Fruit fly (Drosophila melanogaster) whole organism, pupa: ENCODE measurements around the gene corn.
A peak's percentile ranks its signal among the peaks of the same experiment; 100 is the strongest.

ENCODE experiments used
- CG10348 ChIP-seq: fragments of 200-800 bp; sonication (Bioruptor generic); IDR thresholded peaks from 2 replicates; pipeline ENCODE4 v1.3.6; 2022; ENCODE audit warnings: missing biosample characterization, missing genetic modification characterization
- CG12605 ChIP-seq: fragments of 200-800 bp; sonication (Bioruptor generic); IDR thresholded peaks from 2 replicates; pipeline ENCODE4 v1.3.6; 2022; ENCODE audit warnings: missing biosample characterization, missing genetic modification characterization
- CG13204 ChIP-seq: fragments of 200-800 bp; sonication (Bioruptor generic); optimal IDR thresholded peaks from 2 replicates; lab custom pipeline; 2018; ENCODE audit warnings: missing biosample characterization, mild to moderate bottlenecking, missing genetic modification characterization, moderate library complexity
- CG14655 ChIP-seq: fragments of 200-800 bp; sonication (Bioruptor generic); optimal IDR thresholded peaks from 3 replicates; lab custom pipeline; 2017; ENCODE audit warnings: mild to moderate bottlenecking, missing biosample characterization, missing genetic modification reagents, missing genetic modification characterization
- CG15710 ChIP-seq: fragments of 200-800 bp; sonication (Bioruptor generic); optimal IDR thresholded peaks from 2 replicates; lab custom pipeline; 2018; ENCODE audit warnings: missing biosample characterization, mild to moderate bottlenecking, missing genetic modification characterization, moderate library complexity
- CG17806 ChIP-seq: fragments of 200-800 bp; sonication (Bioruptor generic); optimal IDR thresholded peaks from 2 replicates; lab custom pipeline; 2018; ENCODE audit warnings: missing biosample characterization, mild to moderate bottlenecking, missing genetic modification characterization, moderate library complexity
- CG32121 ChIP-seq: fragments of 200-800 bp; sonication (Bioruptor generic); IDR thresholded peaks from 2 replicates; pipeline ENCODE4 v1.3.6; 2022; ENCODE audit warnings: missing biosample characterization, missing genetic modification characterization
- CG34367 ChIP-seq: fragments of 200-800 bp; sonication (Bioruptor generic); optimal IDR thresholded peaks from 2 replicates; lab custom pipeline; 2018; ENCODE audit warnings: missing biosample characterization, mild to moderate bottlenecking, missing genetic modification characterization
- CG4496 ChIP-seq: fragments of 200-800 bp; sonication (Bioruptor generic); IDR thresholded peaks from 3 replicates; pipeline ENCODE4 v1.3.6; 2022; ENCODE audit warnings: missing biosample characterization, missing genetic modification characterization
- CG8159 ChIP-seq: fragments of 200-800 bp; sonication (Bioruptor generic); optimal IDR thresholded peaks from 3 replicates; lab custom pipeline; 2018; ENCODE audit warnings: missing biosample characterization, mild to moderate bottlenecking, missing genetic modification characterization, moderate library complexity
- CG8301 ChIP-seq: fragments of 200-800 bp; sonication (Bioruptor generic); optimal IDR thresholded peaks from 2 replicates; lab custom pipeline; 2018; ENCODE audit warnings: missing biosample characterization, mild to moderate bottlenecking, missing genetic modification characterization
- CG9948 ChIP-seq: fragments of 200-800 bp; sonication (Bioruptor generic); optimal IDR thresholded peaks from 2 replicates; lab custom pipeline; 2018; ENCODE audit warnings: missing biosample characterization, mild to moderate bottlenecking, missing genetic modification characterization, moderate library complexity
- D1 ChIP-seq: fragments of 200-800 bp; sonication (Bioruptor generic); optimal IDR thresholded peaks from 2 replicates; lab custom pipeline; 2018; ENCODE audit warnings: missing biosample characterization, mild to moderate bottlenecking, missing genetic modification characterization, moderate library complexity
- EcR ChIP-seq: fragments of 200-800 bp; sonication (Bioruptor generic); optimal IDR thresholded peaks from 3 replicates; lab custom pipeline; 2019; ENCODE audit warnings: missing biosample characterization, missing genetic modification characterization, mild to moderate bottlenecking, moderate library complexity, missing genetic modification reagents
- Ets98B ChIP-seq: fragments of 200-800 bp; sonication (Bioruptor generic); IDR thresholded peaks from 2 replicates; pipeline ENCODE4 v1.3.6; 2022; ENCODE audit warnings: missing biosample characterization, missing genetic modification characterization
- Pif1A ChIP-seq: fragments of 200-800 bp; sonication (Bioruptor generic); optimal IDR thresholded peaks from 3 replicates; lab custom pipeline; 2016; ENCODE audit warnings: missing biosample characterization, missing genetic modification characterization
- Pif1B ChIP-seq: fragments of 200-800 bp; sonication (Bioruptor generic); optimal IDR thresholded peaks from 3 replicates; lab custom pipeline; 2016; ENCODE audit warnings: missing biosample characterization, missing genetic modification characterization
- Snoo ChIP-seq: fragments of 200-800 bp; sonication (Bioruptor generic); optimal IDR thresholded peaks from 3 replicates; lab custom pipeline; 2017; ENCODE audit warnings: missing biosample characterization, mild to moderate bottlenecking, missing genetic modification characterization, inconsistent platforms
- fd96Ca ChIP-seq: fragments of 200-800 bp; sonication (Bioruptor generic); IDR thresholded peaks from 3 replicates; pipeline ENCODE4 v1.3.6; 2022; ENCODE audit warnings: missing biosample characterization, missing genetic modification characterization
- gl ChIP-seq: fragments of 200-800 bp; sonication (Bioruptor generic); optimal IDR thresholded peaks from 2 replicates; lab custom pipeline; 2018; ENCODE audit warnings: missing biosample characterization, mild to moderate bottlenecking, missing genetic modification characterization
- rn ChIP-seq: fragments of 200-800 bp; sonication (Bioruptor generic); IDR thresholded peaks from 2 replicates; pipeline ENCODE4 v1.3.6; 2022; ENCODE audit warnings: missing biosample characterization, missing genetic modification characterization

The corn gene

DNA sequence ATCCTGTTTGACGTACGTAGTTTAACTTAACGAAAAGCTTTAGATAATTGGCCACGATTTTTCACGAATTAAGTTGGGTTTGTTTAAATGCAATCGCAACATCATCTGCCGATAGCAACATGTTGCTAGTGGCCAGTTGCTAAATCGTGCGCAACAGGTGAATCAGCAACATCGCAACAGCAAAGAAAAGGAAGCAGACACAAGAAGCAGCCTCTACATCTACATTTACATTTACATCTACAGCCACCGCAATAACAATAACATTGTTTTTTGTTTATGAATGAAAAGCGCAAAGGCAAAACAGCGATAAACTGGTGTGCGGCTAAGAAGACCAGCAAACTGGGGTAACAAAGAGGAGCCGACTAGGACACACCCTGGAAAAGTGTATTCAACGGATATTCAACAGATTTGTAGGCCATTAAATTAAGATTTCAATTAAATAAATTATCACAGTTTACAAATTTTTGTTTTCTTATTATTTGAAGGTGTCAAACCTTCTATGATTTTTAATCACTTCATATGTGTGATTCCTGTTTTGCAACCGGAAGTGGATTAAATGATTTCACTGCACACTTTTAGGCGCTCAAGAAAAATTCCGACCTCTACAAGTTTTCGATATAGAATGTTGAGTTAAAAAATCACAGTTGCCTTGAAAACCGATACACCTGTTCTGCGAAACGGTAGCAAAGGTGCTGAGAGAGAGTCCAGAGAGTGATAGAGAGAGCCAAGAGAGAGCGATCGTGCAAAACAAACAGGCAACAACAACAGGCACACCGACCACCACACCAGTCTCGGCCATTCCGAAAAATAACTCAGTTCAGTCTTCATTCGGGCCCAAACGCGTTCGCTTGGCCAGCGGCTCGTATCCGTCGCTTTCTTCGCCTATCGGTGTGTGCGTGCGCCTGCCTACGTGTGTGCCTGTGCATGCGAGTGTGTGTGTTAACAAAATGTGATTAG is 22.9 kb downstream of the corn start, which contains the start of gene melt:
Gene melt, plus strand, starts transcription at position 818 of the 957 bp plus-strand sequence.
- peak; percentile 75 for TF ChIP-seq CG4496 (GFP tag; lab: Robert Waterston, UW)
- no peak; the same call in 1 of the 2 replicates for TF ChIP-seq CG12605 (GFP tag; lab: Robert Waterston, UW)
- peak; percentile 72 for TF ChIP-seq CG17806 (tag; lab: Kevin White, UChicago)
- TF ChIP-seq CG15710: peak; percentile 81
- peak; percentile 69 for TF ChIP-seq CG32121 (GFP tag; lab: Robert Waterston, UW)
- TF ChIP-seq D1 (tag; lab: Kevin White, UChicago): peak; percentile 73
- no peak for TF ChIP-seq gl (tag; lab: Kevin White, UChicago)
- TF ChIP-seq CG13204 (GFP tag; lab: Kevin White, UChicago): peak; percentile 38
- TF ChIP-seq CG14655: peak; percentile 93
- peak; percentile 89 for TF ChIP-seq Pif1B (GFP tag; lab: Kevin White, UChicago)
- TF ChIP-seq Snoo (tag; lab: Kevin White, UChicago): peak; percentile 87
- TF ChIP-seq CG9948 (tag; lab: Kevin White, UChicago): peak; percentile 81
- TF ChIP-seq Ets98B (GFP tag; lab: Robert Waterston, UW): peak; percentile 54
- no peak for TF ChIP-seq rn (GFP tag; lab: Robert Waterston, UW)
- TF ChIP-seq CG8301 (tag; lab: Kevin White, UChicago): peak; percentile 90
- TF ChIP-seq CG8159 (tag; lab: Kevin White, UChicago): peak; percentile 87
- no peak for TF ChIP-seq EcR (GFP tag; lab: Kevin White, UChicago)
- TF ChIP-seq CG34367: peak; percentile 73
- peak; percentile 75 for TF ChIP-seq fd96Ca (GFP tag; lab: Robert Waterston, UW)
- peak; percentile 12; the same call in 1 of the 2 replicates for TF ChIP-seq CG10348 (GFP tag; lab: Robert Waterston, UW)
- TF ChIP-seq Pif1A (GFP tag; lab: Kevin White, UChicago): peak; percentile 91

DNA sequence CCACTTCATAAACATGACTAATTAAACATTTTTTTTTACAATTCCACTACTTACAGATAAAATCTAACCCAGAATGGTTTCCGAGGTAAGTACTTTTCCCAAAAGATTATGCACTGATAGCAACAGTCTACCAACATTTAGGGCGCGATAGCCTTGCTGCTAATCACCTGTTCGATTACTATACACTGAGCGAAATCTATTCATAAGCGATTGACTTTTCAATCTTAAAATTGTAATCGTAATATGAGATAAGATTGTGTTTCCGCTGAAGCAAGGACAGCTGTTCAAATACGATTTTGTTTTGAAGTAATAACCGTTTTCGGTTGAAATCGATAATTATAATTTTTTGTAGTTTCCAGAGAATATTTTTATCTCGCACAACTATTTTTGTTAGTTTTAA is 24.3 kb downstream of the corn start:
- TF ChIP-seq CG13204 (GFP tag; lab: Kevin White, UChicago) (no peak), D1 (tag; lab: Kevin White, UChicago) (no peak), CG15710 (no peak), Ets98B (GFP tag; lab: Robert Waterston, UW) (no peak), gl (tag; lab: Kevin White, UChicago) (no peak), CG10348 (GFP tag; lab: Robert Waterston, UW) (no peak), EcR (GFP tag; lab: Kevin White, UChicago) (no peak), CG8301 (tag; lab: Kevin White, UChicago) (no peak), CG14655 (no peak), CG17806 (tag; lab: Kevin White, UChicago) (no peak)
- TF ChIP-seq, all 21 proteins: peak for 0

DNA sequence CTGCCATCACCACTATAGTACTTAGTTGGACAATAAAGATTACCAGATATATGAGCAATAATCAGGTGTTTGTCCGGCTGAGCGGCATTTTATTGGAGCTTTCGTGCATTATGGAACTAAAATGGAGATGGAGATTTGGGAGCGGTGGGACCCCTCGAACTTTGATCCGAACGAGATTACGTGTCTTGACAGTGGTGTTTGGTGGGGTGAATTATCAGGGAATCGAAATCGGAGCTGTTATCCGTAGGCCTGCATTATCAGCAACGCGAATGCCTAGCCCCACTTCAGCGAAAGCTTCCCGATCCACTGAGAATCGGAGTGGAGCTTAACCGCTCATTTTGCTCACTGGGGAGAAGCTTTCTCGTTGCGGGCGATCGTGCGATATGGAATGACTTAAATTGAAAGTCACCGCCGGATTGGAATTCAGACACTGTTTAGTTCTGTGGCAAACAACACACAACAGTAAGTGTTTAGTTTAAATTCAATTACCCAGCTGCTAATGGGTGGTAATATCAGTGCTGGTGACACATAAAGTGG is 25.4 kb downstream of the corn start, which contains the start of gene Acbp2:
Gene Acbp2, plus strand, starts transcription at position 417 of the 537 bp plus-strand sequence.
- TF ChIP-seq fd96Ca (GFP tag; lab: Robert Waterston, UW): no peak
- TF ChIP-seq CG14655: no peak
- TF ChIP-seq Snoo (tag; lab: Kevin White, UChicago): no peak
- no peak for TF ChIP-seq EcR (GFP tag; lab: Kevin White, UChicago)
- no peak for TF ChIP-seq Pif1A (GFP tag; lab: Kevin White, UChicago)
- TF ChIP-seq rn (GFP tag; lab: Robert Waterston, UW): no peak
- no peak for TF ChIP-seq CG12605 (GFP tag; lab: Robert Waterston, UW)
- TF ChIP-seq CG34367: no peak
- no peak for TF ChIP-seq CG15710
- TF ChIP-seq, all 21 proteins: peak for 0

DNA sequence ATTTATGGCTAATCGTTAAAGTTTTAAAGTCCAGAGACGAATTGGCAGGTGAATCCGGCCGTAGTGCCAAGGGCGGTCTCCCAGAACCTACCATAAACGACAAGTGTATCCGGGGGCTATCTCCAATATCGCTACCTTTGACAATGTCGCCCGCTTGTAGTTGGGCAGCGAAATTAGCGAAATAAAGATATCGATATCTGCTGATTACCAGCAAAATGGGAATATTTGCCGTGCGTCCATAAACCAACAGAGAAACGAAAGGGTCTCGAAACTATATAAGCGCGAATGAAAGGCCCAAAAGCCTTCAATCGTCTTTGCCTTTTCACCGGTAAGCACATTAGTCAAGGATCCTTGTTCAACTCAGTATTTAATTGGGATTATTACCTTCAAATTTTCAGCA is 26.3 kb downstream of the corn start, which contains the start of gene Acbp3:
Gene Acbp3, plus strand, starts transcription at position 301 of the 400 bp plus-strand sequence.
- TF ChIP-seq CG13204 (GFP tag; lab: Kevin White, UChicago) (no peak), CG4496 (GFP tag; lab: Robert Waterston, UW) (no peak), CG15710 (no peak), rn (GFP tag; lab: Robert Waterston, UW) (no peak), gl (tag; lab: Kevin White, UChicago) (no peak), Ets98B (GFP tag; lab: Robert Waterston, UW) (no peak), CG8301 (tag; lab: Kevin White, UChicago) (no peak), fd96Ca (GFP tag; lab: Robert Waterston, UW) (no peak), D1 (tag; lab: Kevin White, UChicago) (no peak), Snoo (tag; lab: Kevin White, UChicago) (no peak), CG17806 (tag; lab: Kevin White, UChicago) (no peak), CG8159 (tag; lab: Kevin White, UChicago) (no peak), CG10348 (GFP tag; lab: Robert Waterston, UW) (no peak), Pif1B (GFP tag; lab: Kevin White, UChicago) (no peak), CG12605 (GFP tag; lab: Robert Waterston, UW) (no peak), CG14655 (no peak), Pif1A (GFP tag; lab: Kevin White, UChicago) (no peak), EcR (GFP tag; lab: Kevin White, UChicago) (no peak)
